Fruit fly (Drosophila melanogaster): Measurements from ENCODE around the gene CG18596.

DNA sequence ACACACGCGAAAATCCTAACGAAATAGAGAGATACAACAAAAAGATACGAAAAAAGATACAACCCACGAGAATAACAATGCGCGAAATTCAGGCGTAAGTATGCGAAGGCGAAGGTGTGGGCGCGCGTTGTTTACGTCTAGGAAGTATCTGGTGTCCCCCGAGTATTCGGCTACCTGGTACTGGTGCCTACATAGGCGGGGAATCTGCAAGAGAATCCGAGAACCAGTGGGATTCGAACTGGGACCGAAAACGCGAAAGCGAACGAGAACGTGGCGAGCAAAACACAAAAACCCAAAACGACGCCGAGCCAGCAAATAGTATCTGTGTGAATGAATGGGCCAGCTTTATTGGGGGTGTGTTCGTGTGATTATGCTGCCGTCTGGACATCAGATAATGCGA is 14.4 kb downstream of the CG18596 start:
- no peak for TF ChIP-seq CTCF (optimal IDR thresholded peaks at IDR 0.05)
- no peak for TF ChIP-seq CG8478 (optimal IDR thresholded peaks at IDR 0.05)

Data from S2 (cell line).